Fruit fly (Drosophila melanogaster): ENCODE results near the gene bocks.

Gene bocks

DNA sequence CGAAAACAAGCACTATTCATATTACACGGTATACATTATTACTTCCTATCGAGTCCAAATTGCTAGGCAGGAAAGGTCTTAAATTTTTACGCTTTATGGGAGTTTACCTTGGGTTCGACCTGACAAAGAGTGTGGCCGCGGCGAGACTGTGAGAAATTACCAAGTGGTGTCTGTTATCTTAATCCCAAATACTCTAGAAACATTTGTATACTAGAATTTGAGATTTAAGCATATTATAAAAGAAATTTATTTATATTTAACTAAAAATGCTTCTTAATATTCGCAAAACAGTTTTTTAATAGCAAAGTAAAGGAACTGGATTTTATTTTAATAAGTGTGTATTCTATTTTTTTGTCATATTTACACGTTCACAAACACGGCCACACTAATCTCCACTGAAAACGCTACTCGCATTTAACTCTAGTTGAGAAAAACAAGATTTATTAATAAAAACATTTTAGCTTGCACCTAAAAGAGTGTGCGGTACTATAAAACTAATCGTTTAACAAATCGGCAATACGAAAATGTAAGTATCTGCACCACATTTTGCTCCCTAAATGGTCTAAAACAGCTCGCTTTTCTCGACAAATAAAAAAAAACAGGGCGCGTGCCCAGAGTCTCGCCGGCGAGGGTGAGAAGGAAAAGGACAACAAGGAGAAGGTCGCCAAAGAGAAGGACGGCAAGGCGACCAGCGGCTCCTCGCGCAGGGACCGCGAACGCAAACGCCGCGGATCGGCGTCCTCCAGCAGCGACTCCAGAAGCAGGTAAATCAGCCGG, 39.0 kb downstream of the bocks start, which contains the start of the genes mura and RnpS1 (continued):
- TF ChIP-seq CG11398 (GFP tag; optimal IDR thresholded peaks at IDR 0.05) (no peak), Stat92E (GFP tag; optimal IDR thresholded peaks at IDR 0.05) (no peak), CG10543 (GFP tag; optimal IDR thresholded peaks at IDR 0.05) (peak; percentile 55), bcd (GFP tag; optimal IDR thresholded peaks at IDR 0.05) (no peak), Gsc (GFP tag; IDR thresholded peaks at IDR 0.05) (no peak), Med (GFP tag) (peak; percentile 52), CG4617 (GFP tag; optimal IDR thresholded peaks at IDR 0.05; ENCODE audit: borderline replicate concordance) (no peak), CG12391 (tag; optimal IDR thresholded peaks at IDR 0.05) (peak; percentile 27), Fer1 (GFP tag; optimal IDR thresholded peaks at IDR 0.05) (peak; percentile 31), MESR4 (GFP tag; optimal IDR thresholded peaks at IDR 0.05) (peak; percentile 72), CG14710 (tag; optimal IDR thresholded peaks at IDR 0.05) (peak; percentile 73), ftz-f1 (GFP tag; optimal IDR thresholded peaks at IDR 0.05) (peak; percentile 90), h (optimal IDR thresholded peaks at IDR 0.05) (no peak), CG13775 (GFP tag; optimal IDR thresholded peaks at IDR 0.05) (no peak), CG12942 (GFP tag; optimal IDR thresholded peaks at IDR 0.05) (no peak), HLH4C (GFP tag; IDR thresholded peaks at IDR 0.05; ENCODE audit: partially characterized antibody) (no peak), D19A (tag; optimal IDR thresholded peaks at IDR 0.05) (peak; percentile 22), gem (tag; optimal IDR thresholded peaks at IDR 0.05) (peak; percentile 25), dimm (GFP tag; IDR thresholded peaks at IDR 0.05) (no peak), ci (GFP tag; IDR thresholded peaks at IDR 0.05) (no peak), CG4820 (GFP tag; optimal IDR thresholded peaks at IDR 0.05) (no peak), CG15601 (tag; optimal IDR thresholded peaks at IDR 0.05) (peak; percentile 43), CG15696 (tag; optimal IDR thresholded peaks at IDR 0.05) (peak; percentile 1), Asciz (GFP tag; optimal IDR thresholded peaks at IDR 0.05) (no peak), pzg (GFP tag; optimal IDR thresholded peaks at IDR 0.05) (peak; percentile 56), slp2 (GFP tag; optimal IDR thresholded peaks at IDR 0.05) (no peak), CG12104 (GFP tag; optimal IDR thresholded peaks at IDR 0.05) (no peak), chm (GFP tag; IDR thresholded peaks at IDR 0.05) (no peak), CG2199 (GFP tag; IDR thresholded peaks at IDR 0.05) (no peak), CG11560 (tag; IDR thresholded peaks at IDR 0.05) (no peak), klu (GFP tag; IDR thresholded peaks at IDR 0.05) (no peak), row (GFP tag; IDR thresholded peaks at IDR 0.05) (no peak), dan (GFP tag; IDR thresholded peaks at IDR 0.05) (no peak), phol (tag; optimal IDR thresholded peaks at IDR 0.05) (peak; percentile 12), kah (GFP tag; optimal IDR thresholded peaks at IDR 0.05) (peak; percentile 53), CG2116 (GFP tag; optimal IDR thresholded peaks at IDR 0.05) (peak; percentile 25), CG31365 (tag; optimal IDR thresholded peaks at IDR 0.05) (no peak), CG12659 (GFP tag; optimal IDR thresholded peaks at IDR 0.05) (peak; percentile 43), CG3838 (GFP tag; optimal IDR thresholded peaks at IDR 0.05) (no peak), CG1024 (GFP tag; IDR thresholded peaks at IDR 0.05) (no peak), CG12769 (tag; optimal IDR thresholded peaks at IDR 0.05) (no peak), CG2712 (tag; optimal IDR thresholded peaks at IDR 0.05) (peak; percentile 38), CG4730 (GFP tag; IDR thresholded peaks at IDR 0.05) (no peak), CG3726 (GFP tag; IDR thresholded peaks at IDR 0.05) (no peak), CG10321 (GFP tag; IDR thresholded peaks at IDR 0.05) (no peak), mirr (GFP tag; optimal IDR thresholded peaks at IDR 0.05) (no peak), gcm (GFP tag; optimal IDR thresholded peaks at IDR 0.05) (no peak), scrt (GFP tag; optimal IDR thresholded peaks at IDR 0.05) (no peak), Doc2 (GFP tag; IDR thresholded peaks at IDR 0.05) (no peak), schlank (tag; optimal IDR thresholded peaks at IDR 0.05) (no peak)

Measured in whole organism, embryonic.